Fruit fly (Drosophila melanogaster) whole organism, embryonic: ENCODE measurements around the gene CG12947.
A peak's percentile ranks its signal among the peaks of the same experiment; 100 is the strongest.

ENCODE experiments used
- CG10543 ChIP-seq: fragments of 200-800 bp; sonication (Bioruptor generic); optimal IDR thresholded peaks from 3 replicates; lab custom pipeline; 2017; ENCODE audit warnings: missing biosample characterization, mild to moderate bottlenecking, missing genetic modification characterization, moderate library complexity
- CG12744 ChIP-seq: fragments of 200-800 bp; sonication (Bioruptor generic); optimal IDR thresholded peaks from 2 replicates; lab custom pipeline; 2016; ENCODE audit warnings: missing biosample characterization, missing genetic modification characterization
- CG14014 ChIP-seq: fragments of 200-800 bp; sonication (Bioruptor generic); IDR thresholded peaks from 2 replicates; pipeline ENCODE4 v1.3.6; 2022; ENCODE audit warnings: missing biosample characterization, missing genetic modification characterization
- CG15601 ChIP-seq: fragments of 200-800 bp; sonication (Bioruptor generic); optimal IDR thresholded peaks from 3 replicates; lab custom pipeline; 2019; ENCODE audit warnings: missing biosample characterization, mild to moderate bottlenecking, missing genetic modification characterization, moderate library complexity
- CG1602 ChIP-seq: fragments of 200-800 bp; sonication (Bioruptor generic); optimal IDR thresholded peaks from 3 replicates; lab custom pipeline; 2016; ENCODE audit warnings: missing biosample characterization, missing genetic modification characterization
- CG17829 ChIP-seq: fragments of 200-800 bp; optimal IDR thresholded peaks from 2 replicates; lab custom pipeline; 2019; ENCODE audit warnings: missing biosample characterization, mild to moderate bottlenecking, missing genetic modification characterization, moderate library complexity
- CG2199 ChIP-seq: fragments of 200-800 bp; sonication (Bioruptor generic); IDR thresholded peaks from 3 replicates; pipeline ENCODE4 v1.3.6; 2022; ENCODE audit warnings: missing biosample characterization, missing genetic modification characterization
- CG2712 ChIP-seq: fragments of 200-800 bp; optimal IDR thresholded peaks from 3 replicates; lab custom pipeline; 2019; ENCODE audit warnings: missing biosample characterization, mild to moderate bottlenecking, missing genetic modification characterization, moderate library complexity
- CG3065 ChIP-seq: fragments of 200-800 bp; sonication (Bioruptor generic); optimal IDR thresholded peaks from 2 replicates; lab custom pipeline; 2016; ENCODE audit warnings: missing biosample characterization, missing genetic modification characterization
- CG3163 ChIP-seq: fragments of 200-800 bp; sonication (Bioruptor generic); optimal IDR thresholded peaks from 3 replicates; lab custom pipeline; 2016; ENCODE audit warnings: missing biosample characterization, missing genetic modification characterization
- CG3281 ChIP-seq: fragments of 200-800 bp; sonication (Bioruptor generic); optimal IDR thresholded peaks from 3 replicates; lab custom pipeline; 2017; ENCODE audit warnings: missing biosample characterization, mild to moderate bottlenecking, missing genetic modification characterization
- CG33213 ChIP-seq: fragments of 200-800 bp; sonication (Bioruptor generic); optimal IDR thresholded peaks from 3 replicates; lab custom pipeline; 2016; ENCODE audit warnings: missing biosample characterization, missing genetic modification characterization
- CG4617 ChIP-seq: fragments of 200-800 bp; sonication (Bioruptor generic); optimal IDR thresholded peaks from 3 replicates; lab custom pipeline; 2016; ENCODE audit warnings: missing biosample characterization, missing genetic modification characterization, borderline replicate concordance
- CG7556 ChIP-seq: fragments of 200-800 bp; sonication (Bioruptor generic); optimal IDR thresholded peaks from 2 replicates; lab custom pipeline; 2017; ENCODE audit warnings: missing biosample characterization, mild to moderate bottlenecking, missing genetic modification characterization
- CG7963 ChIP-seq: fragments of 200-800 bp; sonication (Bioruptor generic); IDR thresholded peaks from 3 replicates; pipeline ENCODE4 v1.3.6; 2022; ENCODE audit warnings: missing biosample characterization, missing genetic modification characterization; ENCODE audit not compliant: partially characterized antibody
- Chrac-16 ChIP-seq: fragments of 200-800 bp; sonication (Bioruptor generic); optimal IDR thresholded peaks from 3 replicates; lab custom pipeline; 2016; ENCODE audit warnings: missing biosample characterization, missing genetic modification characterization
- D19A ChIP-seq: fragments of 200-800 bp; optimal IDR thresholded peaks from 3 replicates; lab custom pipeline; 2019; ENCODE audit warnings: missing biosample characterization, mild to moderate bottlenecking, missing genetic modification characterization, moderate library complexity
- Deaf1 ChIP-seq: fragments of 200-800 bp; optimal IDR thresholded peaks from 3 replicates; lab custom pipeline; 2019; ENCODE audit warnings: missing biosample characterization, mild to moderate bottlenecking, missing genetic modification characterization, moderate library complexity
- Eip74EF ChIP-seq, 2 experiments: fragments of 200-800 bp in 1 of 2; fragments of >200 bp in 1 of 2; sonication (Bioruptor generic) in 1 of 2; optimal IDR thresholded peaks; 2 replicates each; lab custom pipeline; 2017 to 2019; ENCODE audit warnings: missing biosample characterization in 2 of 2, missing genetic modification characterization in 2 of 2, mild to moderate bottlenecking in 1 of 2, moderate library complexity in 1 of 2
- Gug ChIP-seq: fragments of 200-800 bp; sonication (Bioruptor generic); IDR thresholded peaks from 4 replicates; pipeline ENCODE4 v1.3.6; 2022; ENCODE audit warnings: missing biosample characterization, missing genetic modification characterization
- Hey ChIP-seq: fragments of 200-800 bp; sonication (Bioruptor generic); optimal IDR thresholded peaks from 3 replicates; lab custom pipeline; 2018; ENCODE audit warnings: missing biosample characterization, mild to moderate bottlenecking, missing genetic modification characterization
- HmgZ ChIP-seq: fragments of 200-800 bp; sonication (Bioruptor generic); optimal IDR thresholded peaks from 2 replicates; lab custom pipeline; 2018; ENCODE audit warnings: missing biosample characterization, mild to moderate bottlenecking, missing genetic modification characterization
- MESR4 ChIP-seq: fragments of 200-800 bp; sonication (Bioruptor generic); optimal IDR thresholded peaks from 2 replicates; lab custom pipeline; 2018; ENCODE audit warnings: missing biosample characterization, mild to moderate bottlenecking, missing genetic modification characterization, moderate library complexity
- Med ChIP-seq: fragments of 200-800 bp; sonication (Bioruptor generic); peaks from one replicate; lab custom pipeline; 2016; ENCODE audit warnings: missing biosample characterization, missing genetic modification characterization, mild to moderate bottlenecking, inconsistent platforms, moderate library complexity
- Myb ChIP-seq: fragments of 200-800 bp; sonication (Bioruptor generic); optimal IDR thresholded peaks from 2 replicates; lab custom pipeline; 2016; ENCODE audit warnings: missing biosample characterization, missing genetic modification characterization
- NFAT ChIP-seq: fragments of 200-800 bp; sonication (Bioruptor generic); IDR thresholded peaks from 2 replicates; pipeline ENCODE4 v1.3.6; 2022; ENCODE audit warnings: missing biosample characterization, missing genetic modification characterization
- Side ChIP-seq: fragments of 200-800 bp; sonication (Bioruptor generic); optimal IDR thresholded peaks from 2 replicates; lab custom pipeline; 2016; ENCODE audit warnings: missing biosample characterization, missing genetic modification characterization
- Taf1 ChIP-seq: fragments of 200-800 bp; sonication (Bioruptor generic); IDR thresholded peaks from 2 replicates; pipeline ENCODE4 v1.3.6; 2022; ENCODE audit warnings: missing biosample characterization, missing genetic modification characterization
- cwo ChIP-seq: fragments of 200-800 bp; sonication (Bioruptor generic); optimal IDR thresholded peaks from 3 replicates; lab custom pipeline; 2017; ENCODE audit warnings: missing biosample characterization, missing genetic modification characterization, mild to moderate bottlenecking, moderate library complexity, missing genetic modification reagents
- dm ChIP-seq: fragments of 200-800 bp; sonication (Bioruptor generic); optimal IDR thresholded peaks from 3 replicates; lab custom pipeline; 2016; ENCODE audit warnings: missing biosample characterization, missing genetic modification characterization
- eve ChIP-seq, 2 experiments: fragments of >200 bp; optimal IDR thresholded peaks; 2 replicates each; lab custom pipeline; 2017; ENCODE audit warnings: missing biosample characterization in 2 of 2, missing genetic modification characterization in 2 of 2
- fd3F ChIP-seq: fragments of 200-800 bp; sonication (Bioruptor generic); optimal IDR thresholded peaks from 2 replicates; lab custom pipeline; 2018; ENCODE audit warnings: missing biosample characterization, mild to moderate bottlenecking, missing genetic modification characterization, moderate library complexity
- grau ChIP-seq: fragments of 200-800 bp; optimal IDR thresholded peaks from 3 replicates; lab custom pipeline; 2019; ENCODE audit warnings: missing biosample characterization, mild to moderate bottlenecking, missing genetic modification characterization, moderate library complexity
- gsb-n ChIP-seq: fragments of 200-800 bp; sonication (Bioruptor generic); optimal IDR thresholded peaks from 3 replicates; lab custom pipeline; 2018; ENCODE audit warnings: missing biosample characterization, mild to moderate bottlenecking, missing genetic modification characterization
- insv ChIP-seq, 2 experiments: fragments of 200-800 bp; sonication (Bioruptor generic); optimal IDR thresholded peaks; 3 replicates each; lab custom pipeline; 2016 to 2018; ENCODE audit warnings: missing biosample characterization in 2 of 2, missing genetic modification characterization in 2 of 2
- lola ChIP-seq, 3 experiments: fragments of >200 bp in 2 of 3; fragments of 200-800 bp in 1 of 3; sonication (Bioruptor generic) in 1 of 3; optimal IDR thresholded peaks; 2 replicates each; lab custom pipeline; 2017 to 2019; ENCODE audit warnings: missing biosample characterization in 3 of 3, missing genetic modification characterization in 3 of 3, mild to moderate bottlenecking in 1 of 3, moderate library complexity in 1 of 3
- pan ChIP-seq, 4 experiments: fragments of >200 bp in 3 of 4; fragments of 200-800 bp in 1 of 4; sonication (Bioruptor generic) in 1 of 4; optimal IDR thresholded peaks in 3 of 4; IDR thresholded peaks in 1 of 4; 2 replicates each; pipeline versions ENCODE4 v1.3.6 to Lab custom; 2017 to 2022; ENCODE audit warnings: missing biosample characterization in 2 of 4, missing genetic modification characterization in 2 of 4, mixed read lengths in 1 of 4
- sima ChIP-seq: fragments of 200-800 bp; sonication (Bioruptor generic); optimal IDR thresholded peaks from 2 replicates; lab custom pipeline; 2016; ENCODE audit warnings: missing biosample characterization, missing genetic modification characterization
- slou ChIP-seq: fragments of 200-800 bp; sonication (Bioruptor generic); optimal IDR thresholded peaks from 3 replicates; lab custom pipeline; 2016; ENCODE audit warnings: missing biosample characterization, missing genetic modification characterization
- sug ChIP-seq: fragments of 200-800 bp; optimal IDR thresholded peaks from 2 replicates; lab custom pipeline; 2019; ENCODE audit warnings: missing biosample characterization, mild to moderate bottlenecking, missing genetic modification characterization, moderate library complexity
- tll ChIP-seq, 2 experiments: fragments of 200-800 bp in 1 of 2; fragments of >200 bp in 1 of 2; sonication (Bioruptor generic) in 1 of 2; optimal IDR thresholded peaks; 2 replicates each; lab custom pipeline; 2017 to 2019; ENCODE audit warnings: missing biosample characterization in 2 of 2, missing genetic modification characterization in 2 of 2, mild to moderate bottlenecking in 1 of 2, moderate library complexity in 1 of 2

Gene CG12947

dm6 chr3R:9762955-9763931 lies 16.6 kb upstream of the CG12947 start, which contains the start of the genes Snap24 and CG8478 (continued):
- no peak for TF ChIP-seq CG17829 (tag; lab: Kevin White, UChicago)
- no peak for TF ChIP-seq gsb-n (tag; lab: Kevin White, UChicago)
- TF ChIP-seq Hey (tag; lab: Kevin White, UChicago) = no peak
- TF ChIP-seq CG7963 (GFP tag; lab: Robert Waterston, UW) = peak; percentile 57; the same call in 2 of the 3 replicates
- no peak for TF ChIP-seq sug (tag; lab: Kevin White, UChicago)
- no peak for TF ChIP-seq CG14014 (GFP tag; lab: Robert Waterston, UW)
- TF ChIP-seq CG2712 (tag; lab: Kevin White, UChicago) = peak; percentile 6
- no peak for TF ChIP-seq dm
- TF ChIP-seq Gug = no peak
- no peak for TF ChIP-seq tll (GFP tag; optimal IDR thresholded peaks at IDR 0.05; lab: Kevin White, UChicago)
- no peak for TF ChIP-seq Chrac-16 (GFP tag; lab: Kevin White, UChicago)
- TF ChIP-seq HmgZ (tag; lab: Kevin White, UChicago) = no peak
- TF ChIP-seq cwo (GFP tag; lab: Kevin White, UChicago) = no peak
- TF ChIP-seq lola (GFP tag; optimal IDR thresholded peaks at IDR 0.05; lab: Kevin White, UChicago) = no peak
- no peak for TF ChIP-seq CG3065 (GFP tag; lab: Kevin White, UChicago)
- no peak for TF ChIP-seq insv (GFP tag; optimal IDR thresholded peaks at IDR 0.05; lab: Kevin White, UChicago)
- no peak for TF ChIP-seq Side (GFP tag; lab: Kevin White, UChicago)
- TF ChIP-seq CG3281 (GFP tag; lab: Kevin White, UChicago) = no peak
- no peak for TF ChIP-seq pan (optimal IDR thresholded peaks at IDR 0.05; lab: Kevin White, UChicago)
- TF ChIP-seq pan (GFP tag; optimal IDR thresholded peaks at IDR 0.05 in 1 of 2, IDR thresholded peaks at IDR 0.05 in 1 of 2) = no peak
- no peak for TF ChIP-seq CG2199
- no peak for TF ChIP-seq slou (GFP tag; lab: Kevin White, UChicago)
- TF ChIP-seq D19A (tag; lab: Kevin White, UChicago) = peak; percentile 9
- TF ChIP-seq CG15601 (tag; lab: Kevin White, UChicago) = no peak
- TF ChIP-seq sima (GFP tag; lab: Kevin White, UChicago) = no peak
- TF ChIP-seq CG1602 (GFP tag; lab: Kevin White, UChicago) = no peak
- no peak for TF ChIP-seq CG3163
- no peak for TF ChIP-seq NFAT
- TF ChIP-seq CG33213 (GFP tag; lab: Kevin White, UChicago) = no peak
- no peak for TF ChIP-seq CG12744 (GFP tag; lab: Kevin White, UChicago)
- TF ChIP-seq Taf1 = no peak
- TF ChIP-seq Myb (GFP tag; lab: Kevin White, UChicago) = peak; percentile 75
- peak; percentile 40 for TF ChIP-seq CG4617 (GFP tag; lab: Kevin White, UChicago)
- no peak for TF ChIP-seq CG10543 (GFP tag; lab: Kevin White, UChicago)
- TF ChIP-seq Eip74EF (GFP tag; optimal IDR thresholded peaks at IDR 0.05; lab: Kevin White, UChicago) = no peak
- no peak for TF ChIP-seq fd3F
- TF ChIP-seq eve (GFP tag; optimal IDR thresholded peaks at IDR 0.05; lab: Kevin White, UChicago) = no peak
- TF ChIP-seq Deaf1 = no peak
- peak; percentile 70 for TF ChIP-seq Med
- TF ChIP-seq CG7556 (GFP tag; lab: Kevin White, UChicago) = no peak
- TF ChIP-seq MESR4 = peak; percentile 86
- TF ChIP-seq grau (tag; lab: Kevin White, UChicago) = peak; percentile 0
- TF ChIP-seq, all 482 proteins: peak for 87
